Comparison of ENCODE assay signal across 1 worm cellular context in genomic region chrX:2401883-2402282, ce11.
TF ChIP-seq lines count a peak whose summit lies in the region.

TSS of gene dhhc-9 (minus strand) at chrX:2402036.

TF ChIP-seq in whole organism, L1 larva, 84 proteins besides CTCF, POLR2A, EP300 and RAD21 (continued from another document):
- no peak for TF ChIP-seq vab-15 (tag; optimal IDR thresholded peaks at IDR 0.05; lab: Kevin White, UChicago)
- TF ChIP-seq nhr-12 (tag; optimal IDR thresholded peaks at IDR 0.05; lab: Kevin White, UChicago): no peak
- peak in 1 of 6 experiments; percentile 7 for TF ChIP-seq elt-3 (tag; optimal IDR thresholded peaks at IDR 0.05; lab: Kevin White, UChicago)
- peak; percentile 43 for TF ChIP-seq snpc-4 (tag; optimal IDR thresholded peaks at IDR 0.05; lab: Kevin White, UChicago)
- peak; percentile 64 for TF ChIP-seq nhr-47 (tag; optimal IDR thresholded peaks at IDR 0.05; lab: Kevin White, UChicago)
- peak; percentile 35 for TF ChIP-seq isw-1 (GFP tag; IDR thresholded peaks at IDR 0.05; lab: Robert Waterston, UW)
- TF ChIP-seq egl-27 (tag; optimal IDR thresholded peaks at IDR 0.05; lab: Kevin White, UChicago): no peak
- peak in 1 of 2 experiments; percentile 24 for TF ChIP-seq ztf-11 (tag; optimal IDR thresholded peaks at IDR 0.05; lab: Kevin White, UChicago)
- peak; percentile 86 for TF ChIP-seq snu-23 (GFP tag; optimal IDR thresholded peaks at IDR 0.05; lab: Kevin White, UChicago)
- TF ChIP-seq nhr-90 (tag; optimal IDR thresholded peaks at IDR 0.05; lab: Kevin White, UChicago; ENCODE audit: poor library complexity): peak; percentile 23
- no peak for TF ChIP-seq aly-2 (tag; optimal IDR thresholded peaks at IDR 0.05; lab: Kevin White, UChicago)
- peak; percentile 16 for TF ChIP-seq irx-1 (tag; optimal IDR thresholded peaks at IDR 0.05; lab: Kevin White, UChicago)
- TF ChIP-seq blmp-1 (tag; optimal IDR thresholded peaks at IDR 0.05; lab: Kevin White, UChicago): peak; percentile 63
- peak; percentile 24 for TF ChIP-seq fos-1 (tag; optimal IDR thresholded peaks at IDR 0.05; lab: Kevin White, UChicago)
- no peak for TF ChIP-seq C34B4.2 (tag; optimal IDR thresholded peaks at IDR 0.05; lab: Kevin White, UChicago)
- peak in 1 of 2 experiments; percentile 62 for TF ChIP-seq mdl-1 (tag; optimal IDR thresholded peaks at IDR 0.05; lab: Kevin White, UChicago)
- TF ChIP-seq rnt-1 (tag; optimal IDR thresholded peaks at IDR 0.05; lab: Kevin White, UChicago): peak; percentile 67
- TF ChIP-seq pax-3 (tag; optimal IDR thresholded peaks at IDR 0.05; lab: Kevin White, UChicago): no peak
- no peak for TF ChIP-seq nhr-76 (tag; optimal IDR thresholded peaks at IDR 0.05; lab: Kevin White, UChicago)
- TF ChIP-seq efl-1 (optimal IDR thresholded peaks at IDR 0.05; lab: Kevin White, UChicago): peak; percentile 71 to 95
- no peak for TF ChIP-seq efl-1 (GFP tag; optimal IDR thresholded peaks at IDR 0.05 in 1 of 2; lab: Kevin White, UChicago)
- TF ChIP-seq dsc-1 (tag; optimal IDR thresholded peaks at IDR 0.05; lab: Kevin White, UChicago): peak; percentile 28
- peak; percentile 73 for TF ChIP-seq nhr-71 (tag; optimal IDR thresholded peaks at IDR 0.05; lab: Kevin White, UChicago)
- TF ChIP-seq pqm-1 (tag; optimal IDR thresholded peaks at IDR 0.05; lab: Kevin White, UChicago): no peak
- peak; percentile 39 to 50 for TF ChIP-seq lin-35 (GFP tag; optimal IDR thresholded peaks at IDR 0.05; lab: Kevin White, UChicago)
- peak; percentile 30; the same call in 1 of the 2 replicates for TF ChIP-seq nhr-19 (GFP tag; conservative IDR thresholded peaks at IDR 0.05; lab: Robert Waterston, UW)
- no peak for TF ChIP-seq unc-130 (tag; optimal IDR thresholded peaks at IDR 0.05; lab: Kevin White, UChicago)
- TF ChIP-seq ceh-82 (tag; optimal IDR thresholded peaks at IDR 0.05; lab: Kevin White, UChicago): peak; percentile 0 to 48 (median 13)
- TF ChIP-seq fkh-8 (tag; optimal IDR thresholded peaks at IDR 0.05; lab: Kevin White, UChicago): peak; percentile 18
- TF ChIP-seq nhr-237 (tag; optimal IDR thresholded peaks at IDR 0.05; lab: Kevin White, UChicago): no peak
- TF ChIP-seq nhr-20 (tag; optimal IDR thresholded peaks at IDR 0.05; lab: Kevin White, UChicago): peak; percentile 74
- peak; percentile 50 for TF ChIP-seq unc-86 (tag; optimal IDR thresholded peaks at IDR 0.05; lab: Kevin White, UChicago)
- no peak for TF ChIP-seq aha-1 (tag; optimal IDR thresholded peaks at IDR 0.05; lab: Kevin White, UChicago)
- no peak for TF ChIP-seq mab-9 (GFP tag; IDR thresholded peaks at IDR 0.05; lab: Robert Waterston, UW)
- no peak for TF ChIP-seq egl-13 (tag; optimal IDR thresholded peaks at IDR 0.05; lab: Kevin White, UChicago)
- TF ChIP-seq C16A3.4 (tag; optimal IDR thresholded peaks at IDR 0.05; lab: Kevin White, UChicago): no peak
- no peak for TF ChIP-seq unc-98 (GFP tag; IDR thresholded peaks at IDR 0.05; lab: Robert Waterston, UW)
- TF ChIP-seq swsn-7 (tag; optimal IDR thresholded peaks at IDR 0.05; lab: Kevin White, UChicago): peak; percentile 69
- peak; percentile 83 for TF ChIP-seq nhr-85 (tag; lab: Kevin White, UChicago)
